Worm (Caenorhabditis elegans): ENCODE measurements around the gene ceh-62.
A peak's percentile ranks its signal among the peaks of the same experiment; 100 is the strongest.

The ceh-62 gene

DNA sequence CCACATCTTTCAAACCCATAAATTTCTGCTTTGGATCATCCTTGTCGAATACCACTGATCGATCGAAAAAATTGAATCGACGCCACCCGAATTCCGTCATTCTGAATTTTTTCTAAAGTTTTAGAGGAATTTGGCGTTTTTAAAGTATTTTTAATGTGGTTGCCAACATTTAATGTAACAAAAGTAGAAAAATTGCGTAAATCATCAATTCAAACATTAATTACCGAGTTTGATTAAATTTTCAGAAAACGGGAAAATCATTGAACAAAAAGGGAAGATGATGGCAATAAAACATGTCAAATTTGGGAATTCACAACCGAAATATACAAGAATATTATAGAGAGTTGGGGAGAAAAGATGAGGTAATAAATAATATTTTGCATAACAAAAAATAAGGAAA lies 12.1 kb upstream of the ceh-62 start, which contains the start of gene vps-11:
TSS of gene vps-11 (minus strand) at position 101 of the 400 bp plus-strand sequence.
- TF ChIP-seq lin-54 (GFP tag; optimal IDR thresholded peaks at IDR 0.05), result no peak
- no peak for TF ChIP-seq ceh-100 (GFP tag; IDR thresholded peaks at IDR 0.05)
- TF ChIP-seq pbrm-1 (GFP tag; IDR thresholded peaks at IDR 0.05), result no peak
- no peak for TF ChIP-seq dpl-1 (GFP tag; optimal IDR thresholded peaks at IDR 0.05)
- no peak for TF ChIP-seq Y67H2A.10 (GFP tag; conservative IDR thresholded peaks at IDR 0.05)
- no peak for TF ChIP-seq C17E4.6 (GFP tag; IDR thresholded peaks at IDR 0.05)
- TF ChIP-seq F49E8.2 (tag; optimal IDR thresholded peaks at IDR 0.05; ENCODE audit: insufficient read depth), result no peak
- no peak for TF ChIP-seq lir-1 (GFP tag; conservative IDR thresholded peaks at IDR 0.05)
- TF ChIP-seq ceh-27 (GFP tag; optimal IDR thresholded peaks at IDR 0.05), result no peak

DNA sequence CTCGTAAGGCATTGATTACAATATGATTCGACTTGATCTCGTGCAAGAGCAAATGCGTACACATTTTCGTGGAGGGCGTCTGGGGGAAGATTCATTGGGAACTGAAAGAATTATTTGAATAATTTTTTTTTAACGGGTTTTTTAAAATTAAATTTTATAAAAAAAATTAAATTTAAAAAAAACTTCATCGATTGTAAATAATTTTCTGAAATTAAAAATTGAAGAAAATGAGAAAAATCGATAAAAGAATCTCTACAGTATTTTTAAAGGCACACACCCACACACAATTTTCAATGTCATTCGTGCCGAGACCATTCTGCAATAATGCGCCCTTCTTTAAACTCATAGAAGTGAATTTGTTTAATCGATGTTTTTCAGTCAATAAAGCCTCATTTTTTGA lies 9.3 kb upstream of the ceh-62 start, which contains the start of gene set-14:
TSS of gene set-14 (minus strand) at position 101 of the 400 bp plus-strand sequence.
- TF ChIP-seq lin-26 (GFP tag; IDR thresholded peaks at IDR 0.05) (no peak), madf-6 (GFP tag; IDR thresholded peaks at IDR 0.05) (peak; percentile 21; the same call in 1 of the 2 replicates), lsl-1 (GFP tag; optimal IDR thresholded peaks at IDR 0.05) (peak; percentile 18), nfya-1 (tag; optimal IDR thresholded peaks at IDR 0.05; ENCODE audit: borderline replicate concordance, insufficient read depth) (no peak)

DNA sequence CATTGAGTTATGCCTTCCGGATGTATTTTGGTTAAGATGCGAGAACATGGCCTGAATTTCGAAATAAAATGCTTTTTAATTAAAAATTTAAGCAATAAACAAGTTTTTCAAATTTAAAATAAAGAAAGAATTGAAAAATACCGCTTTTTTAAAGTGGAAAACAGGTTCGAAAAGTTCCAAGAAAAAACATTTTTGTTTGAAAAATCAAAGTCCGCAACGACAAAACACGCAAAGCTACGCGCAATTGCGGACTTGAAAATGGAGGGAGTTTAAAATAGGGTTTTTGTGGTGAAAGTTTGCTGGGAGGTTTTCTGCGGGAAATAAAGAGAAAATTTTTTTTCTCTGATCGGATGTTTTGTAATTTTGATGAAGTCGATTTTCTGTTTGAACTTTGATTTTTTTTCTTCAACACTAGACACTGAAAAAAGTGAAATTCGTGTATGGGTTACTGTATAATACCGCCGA lies 7.1 kb upstream of the ceh-62 start, which contains the start of gene npp-19:
TSS of gene npp-19 (minus strand) at position 51 of the 465 bp plus-strand sequence.
- TF ChIP-seq mcd-1 (GFP tag; IDR thresholded peaks at IDR 0.05) (peak; percentile 55), lin-40 (tag; optimal IDR thresholded peaks at IDR 0.05) (peak; percentile 52), hmg-20 (GFP tag; IDR thresholded peaks at IDR 0.05) (no peak), lsl-1 (GFP tag; optimal IDR thresholded peaks at IDR 0.05) (peak; percentile 24), hmg-1.2 (GFP tag; IDR thresholded peaks at IDR 0.05) (peak; percentile 14; the same call in 1 of the 2 replicates), F57C9.4 (tag; optimal IDR thresholded peaks at IDR 0.05) (no peak), K11D2.4 (GFP tag; IDR thresholded peaks at IDR 0.05) (no peak), F23B12.7 (tag; optimal IDR thresholded peaks at IDR 0.05; ENCODE audit: insufficient read depth) (peak; percentile 52), dpl-1 (GFP tag; optimal IDR thresholded peaks at IDR 0.05) (peak; percentile 96), efl-1 (GFP tag; optimal IDR thresholded peaks at IDR 0.05) (peak; percentile 90), madf-6 (GFP tag; IDR thresholded peaks at IDR 0.05) (peak; percentile 52; the same call in 1 of the 2 replicates), lin-26 (GFP tag; IDR thresholded peaks at IDR 0.05) (no peak), cebp-1 (GFP tag; IDR thresholded peaks at IDR 0.05) (no peak), cebp-1 (tag; optimal IDR thresholded peaks at IDR 0.05) (peak; percentile 2), lin-54 (GFP tag; optimal IDR thresholded peaks at IDR 0.05) (peak; percentile 99), madf-10 (tag; optimal IDR thresholded peaks at IDR 0.05) (no peak), pha-4 (tag; optimal IDR thresholded peaks at IDR 0.05) (peak; percentile 1), nfyb-1 (GFP tag; IDR thresholded peaks at IDR 0.05) (0 out of 2 replicates have a peak, but pooled peaks have one; percentile 34), F33H1.4 (GFP tag; IDR thresholded peaks at IDR 0.05) (peak; percentile 47), ceh-27 (GFP tag; optimal IDR thresholded peaks at IDR 0.05) (no peak), snpc-1.3 (tag; optimal IDR thresholded peaks at IDR 0.05; ENCODE audit: insufficient read depth) (peak; percentile 42), lin-35 (GFP tag; optimal IDR thresholded peaks at IDR 0.05) (peak; percentile 33 to 97 (median 56)), nhr-179 (tag; optimal IDR thresholded peaks at IDR 0.05) (no peak), attf-5 (GFP tag; optimal IDR thresholded peaks at IDR 0.05) (peak; percentile 46), snpc-4 (GFP tag; optimal IDR thresholded peaks at IDR 0.05) (peak; percentile 32), snpc-4 (tag; optimal IDR thresholded peaks at IDR 0.05) (no peak), dox-1 (GFP tag; IDR thresholded peaks at IDR 0.05) (no peak)
